Worm (Caenorhabditis elegans): ENCODE data around the gene pdtf-1.
A peak's percentile ranks its signal among the peaks of the same experiment; 100 is the strongest.

pdtf-1 gene

DNA sequence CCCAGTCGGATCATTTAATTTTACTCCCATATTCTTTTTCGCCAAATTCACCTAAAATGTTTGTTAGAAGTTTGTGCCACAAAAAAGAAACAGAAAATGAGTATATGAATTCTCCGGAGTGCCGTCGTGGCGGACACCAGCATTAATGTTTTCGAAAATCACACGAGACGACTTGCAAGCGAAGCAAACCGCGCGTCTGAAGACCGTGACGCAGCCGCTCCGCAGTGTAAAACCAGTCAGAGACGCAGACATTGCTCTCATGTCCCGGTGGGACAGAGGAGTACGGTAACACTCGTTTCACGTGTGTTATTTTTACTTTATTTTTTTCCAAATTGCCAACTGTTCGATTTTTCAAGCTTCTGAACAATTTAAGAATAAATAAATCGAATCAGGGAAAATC is at the start of gene pdtf-1, which contains the start of gene T26A8.4:
TSS of gene pdtf-1 (plus strand) at position 330 of the 400 bp plus-strand sequence.
TSS of gene T26A8.4 (minus strand) at position 185 of the 400 bp plus-strand sequence.
- peak; percentile 96 for TF ChIP-seq jun-1 (tag; optimal IDR thresholded peaks at IDR 0.05)
- TF ChIP-seq fos-1 (tag; optimal IDR thresholded peaks at IDR 0.05), result peak; percentile 96
- peak; percentile 82 for TF ChIP-seq egl-13 (tag; optimal IDR thresholded peaks at IDR 0.05)
- peak; percentile 95 for TF ChIP-seq fkh-8 (tag; optimal IDR thresholded peaks at IDR 0.05)
- peak; percentile 92 for TF ChIP-seq ztf-4 (tag; optimal IDR thresholded peaks at IDR 0.05)
- TF ChIP-seq swsn-7 (tag; optimal IDR thresholded peaks at IDR 0.05), result peak; percentile 92
- no peak for TF ChIP-seq efl-3 (GFP tag; optimal IDR thresholded peaks at IDR 0.05)
- TF ChIP-seq nhr-12 (tag; optimal IDR thresholded peaks at IDR 0.05), result no peak
- TF ChIP-seq grh-1 (GFP tag; IDR thresholded peaks at IDR 0.05), result peak; percentile 93
- peak in 5 of 6 experiments; percentile 66 to 93 (median 85) for TF ChIP-seq elt-3 (tag; optimal IDR thresholded peaks at IDR 0.05)
- peak; percentile 95 for TF ChIP-seq nhr-85 (tag)
- TF ChIP-seq xbp-1 (tag; optimal IDR thresholded peaks at IDR 0.05), result peak; percentile 95
- peak; percentile 81 to 84 (median 83) for TF ChIP-seq dpl-1 (GFP tag; optimal IDR thresholded peaks at IDR 0.05)
- peak; percentile 67 for TF ChIP-seq ceh-8 (GFP tag; optimal IDR thresholded peaks at IDR 0.05)
- no peak for TF ChIP-seq ceh-90 (tag; optimal IDR thresholded peaks at IDR 0.05)
- TF ChIP-seq nhr-28 (tag; optimal IDR thresholded peaks at IDR 0.05), result no peak
- TF ChIP-seq Y116A8C.19 (tag; optimal IDR thresholded peaks at IDR 0.05; ENCODE audit: borderline replicate concordance), result no peak
- peak; percentile 95 for TF ChIP-seq snpc-4 (tag; optimal IDR thresholded peaks at IDR 0.05)
- peak; percentile 29 for TF ChIP-seq zip-4 (GFP tag; optimal IDR thresholded peaks at IDR 0.05)
- peak; percentile 88 for TF ChIP-seq unc-130 (tag; optimal IDR thresholded peaks at IDR 0.05)
- no peak for TF ChIP-seq ces-1 (GFP tag; optimal IDR thresholded peaks at IDR 0.05)
- TF ChIP-seq skn-1 (tag; optimal IDR thresholded peaks at IDR 0.05), result peak; percentile 97
- TF ChIP-seq ets-5 (GFP tag; IDR thresholded peaks at IDR 0.05), result no peak
- peak; percentile 24 for TF ChIP-seq vab-15 (tag; optimal IDR thresholded peaks at IDR 0.05)
- TF ChIP-seq lsy-2 (tag; optimal IDR thresholded peaks at IDR 0.05), result peak; percentile 99 to 100
- TF ChIP-seq sup-37 (GFP tag; optimal IDR thresholded peaks at IDR 0.05), result no peak
- TF ChIP-seq nhr-19 (GFP tag; conservative IDR thresholded peaks at IDR 0.05), result peak; percentile 90
- TF ChIP-seq fkh-10 (GFP tag; optimal IDR thresholded peaks at IDR 0.05), result peak; percentile 86
- TF ChIP-seq snu-23 (GFP tag; optimal IDR thresholded peaks at IDR 0.05), result peak; percentile 96
- no peak for TF ChIP-seq alr-1 (tag; optimal IDR thresholded peaks at IDR 0.05; ENCODE audit: borderline replicate concordance)
- TF ChIP-seq tbx-2 (tag; optimal IDR thresholded peaks at IDR 0.05), result peak; percentile 93
- TF ChIP-seq unc-62 (GFP tag; optimal IDR thresholded peaks at IDR 0.05), result peak; percentile 19
- peak; percentile 91 for TF ChIP-seq isw-1 (GFP tag; IDR thresholded peaks at IDR 0.05)
- TF ChIP-seq C34B4.2 (tag; optimal IDR thresholded peaks at IDR 0.05), result peak; percentile 57
- TF ChIP-seq ceh-63 (GFP tag; optimal IDR thresholded peaks at IDR 0.05), result no peak
- peak; percentile 43; the same call in 1 of the 2 replicates for TF ChIP-seq mab-9 (GFP tag; IDR thresholded peaks at IDR 0.05)
- TF ChIP-seq pax-3 (tag; optimal IDR thresholded peaks at IDR 0.05), result peak; percentile 82
- peak; percentile 50 for TF ChIP-seq aly-2 (tag; optimal IDR thresholded peaks at IDR 0.05)
- peak; percentile 97 for TF ChIP-seq lin-13 (GFP tag; optimal IDR thresholded peaks at IDR 0.05)
- peak; percentile 50 to 72 for TF ChIP-seq egl-27 (tag; optimal IDR thresholded peaks at IDR 0.05)
- TF ChIP-seq lin-39 (tag; optimal IDR thresholded peaks at IDR 0.05), result peak; percentile 72
- peak; percentile 80 for TF ChIP-seq nhr-237 (tag; optimal IDR thresholded peaks at IDR 0.05)
- no peak for TF ChIP-seq zag-1 (tag; optimal IDR thresholded peaks at IDR 0.05)
- peak; percentile 94 for TF ChIP-seq ama-1 (optimal IDR thresholded peaks at IDR 0.05)
- peak; percentile 65 for TF ChIP-seq hpl-2 (GFP tag; optimal IDR thresholded peaks at IDR 0.05)
- no peak for TF ChIP-seq unc-30 (tag; optimal IDR thresholded peaks at IDR 0.05)
- TF ChIP-seq nhr-11 (tag; optimal IDR thresholded peaks at IDR 0.05), result peak; percentile 84
- TF ChIP-seq efl-1 (optimal IDR thresholded peaks at IDR 0.05), result peak; percentile 90 to 96
- peak; percentile 76 to 98 for TF ChIP-seq efl-1 (GFP tag; optimal IDR thresholded peaks at IDR 0.05 in 1 of 2)
- peak; percentile 95 for TF ChIP-seq lin-14 (GFP tag; optimal IDR thresholded peaks at IDR 0.05)
- TF ChIP-seq nhr-20 (tag; optimal IDR thresholded peaks at IDR 0.05), result peak; percentile 94
- TF ChIP-seq tlp-1 (tag; optimal IDR thresholded peaks at IDR 0.05), result no peak
- TF ChIP-seq rnt-1 (tag; optimal IDR thresholded peaks at IDR 0.05), result peak; percentile 94
- no peak for TF ChIP-seq nhr-76 (tag; optimal IDR thresholded peaks at IDR 0.05)
